Worm (Caenorhabditis elegans) whole organism, young adult: Measurements from ENCODE around the gene cdk-11.2.

Experiments
- D2030.7 ChIP-seq: fragments of 200-800 bp; sonication (Bioruptor generic); IDR thresholded peaks from 2 replicates; pipeline ENCODE4 v1.3.6; 2022; ENCODE audit warnings: missing genetic modification reagents, missing genetic modification characterization, missing compliant biosample characterization
- F22D6.2 ChIP-seq: sonication (generic microtip); optimal IDR thresholded peaks from 2 replicates; lab custom pipeline; 2016; ENCODE audit warnings: mild to moderate bottlenecking, missing genetic modification characterization, missing compliant biosample characterization
- F39B2.1 ChIP-seq: fragments of 200-800 bp; sonication (Bioruptor generic); IDR thresholded peaks from 2 replicates; pipeline ENCODE4 v1.3.6; 2022; ENCODE audit warnings: missing genetic modification reagents, missing genetic modification characterization, missing compliant biosample characterization
- aptf-3 ChIP-seq: fragments of 200-800 bp; sonication (Bioruptor generic); IDR thresholded peaks from 2 replicates; pipeline ENCODE4 v1.3.6; 2022; ENCODE audit warnings: missing genetic modification characterization, missing compliant biosample characterization
- atf-7 ChIP-seq: sonication (generic microtip); optimal IDR thresholded peaks from 2 replicates; lab custom pipeline; 2017; ENCODE audit warnings: mild to moderate bottlenecking, missing genetic modification characterization, missing compliant biosample characterization
- attf-3 ChIP-seq: fragments of 200-800 bp; sonication (Bioruptor generic); conservative IDR thresholded peaks from 2 replicates; pipeline ENCODE4 v1.3.6; 2022; ENCODE audit warnings: missing genetic modification reagents, missing genetic modification characterization, missing compliant biosample characterization
- cebp-1 ChIP-seq, 2 experiments: fragments of 200-800 bp in 1 of 2; sonication (Bioruptor generic) in 1 of 2; sonication (generic microtip) in 1 of 2; IDR thresholded peaks in 1 of 2; optimal IDR thresholded peaks in 1 of 2; 2 replicates each; pipeline versions ENCODE4 v1.3.6 to Lab custom; 2017 to 2022; ENCODE audit warnings: missing compliant biosample characterization in 2 of 2, missing genetic modification characterization in 2 of 2, mild to moderate bottlenecking in 1 of 2, missing genetic modification reagents in 1 of 2, moderate library complexity in 1 of 2
- ceh-91 ChIP-seq: fragments of 200-800 bp; sonication (Bioruptor generic); IDR thresholded peaks from 2 replicates; pipeline ENCODE4 v1.3.6; 2022; ENCODE audit warnings: missing genetic modification reagents, missing genetic modification characterization, missing compliant biosample characterization
- chd-7 ChIP-seq: sonication (generic microtip); optimal IDR thresholded peaks from 2 replicates; lab custom pipeline; 2016; ENCODE audit warnings: mild to moderate bottlenecking, missing genetic modification characterization, moderate library complexity, missing compliant biosample characterization
- egrh-3 ChIP-seq: fragments of 200-800 bp; sonication (Bioruptor generic); IDR thresholded peaks from 2 replicates; pipeline ENCODE4 v1.3.6; 2022; ENCODE audit warnings: missing genetic modification reagents, missing genetic modification characterization, missing compliant biosample characterization
- ekl-4 ChIP-seq: fragments of 200-800 bp; sonication (Bioruptor generic); IDR thresholded peaks from 2 replicates; pipeline ENCODE4 v1.3.6; 2022; ENCODE audit warnings: missing genetic modification reagents, missing genetic modification characterization, missing compliant biosample characterization
- ets-4 ChIP-seq: fragments of 200-800 bp; sonication (Bioruptor generic); optimal IDR thresholded peaks from 2 replicates; lab custom pipeline; 2018; ENCODE audit warnings: mild to moderate bottlenecking, missing genetic modification characterization, missing compliant biosample characterization
- him-1 ChIP-seq: sonication (generic microtip); optimal IDR thresholded peaks from 2 replicates; lab custom pipeline; 2016; ENCODE audit warnings: missing genotype, missing genetic modification reagents, missing genetic modification characterization, missing compliant biosample characterization
- hlh-26 ChIP-seq: fragments of 200-800 bp; sonication (Bioruptor generic); conservative IDR thresholded peaks from 2 replicates; pipeline ENCODE4 v1.3.6; 2022; ENCODE audit warnings: missing genetic modification reagents, missing genetic modification characterization, missing compliant biosample characterization
- hmg-1.2 ChIP-seq: fragments of 200-800 bp; sonication (Bioruptor generic); IDR thresholded peaks from 2 replicates; pipeline ENCODE4 v1.3.6; 2022; ENCODE audit warnings: missing genetic modification reagents, missing genetic modification characterization, missing compliant biosample characterization
- hsf-1 ChIP-seq: fragments of 200-800 bp; sonication (Bioruptor generic); IDR thresholded peaks from 2 replicates; pipeline ENCODE4 v1.3.6; 2022; ENCODE audit warnings: missing genetic modification reagents, missing genetic modification characterization, missing compliant biosample characterization
- lag-1 ChIP-seq: fragments of 200-800 bp; sonication (Bioruptor generic); IDR thresholded peaks from 2 replicates; pipeline ENCODE4 v1.3.6; 2022; ENCODE audit warnings: missing genetic modification reagents, missing genetic modification characterization, missing compliant biosample characterization
- let-607 ChIP-seq, 2 experiments: fragments of 200-800 bp in 1 of 2; sonication (Bioruptor generic) in 1 of 2; sonication (generic microtip) in 1 of 2; optimal IDR thresholded peaks; 2 replicates each; lab custom pipeline; 2016 to 2018; ENCODE audit warnings: mild to moderate bottlenecking in 2 of 2, missing compliant biosample characterization in 2 of 2, missing genetic modification characterization in 2 of 2, moderate library complexity in 2 of 2, missing genotype in 1 of 2
- lin-26 ChIP-seq: fragments of 200-800 bp; sonication (Bioruptor generic); IDR thresholded peaks from 2 replicates; pipeline ENCODE4 v1.3.6; 2022; ENCODE audit warnings: missing genetic modification reagents, missing genetic modification characterization, missing compliant biosample characterization
- lin-35 ChIP-seq, 3 experiments: fragments of 150-350 bp in 2 of 3; sonication (generic microtip) in 1 of 3; optimal IDR thresholded peaks; 2 replicates each; lab custom pipeline; 2014 to 2018; ENCODE audit warnings: missing biosample characterization in 3 of 3, missing genetic modification characterization in 3 of 3, missing genetic modification reagents in 3 of 3
- lin-40 ChIP-seq: sonication (generic microtip); optimal IDR thresholded peaks from 2 replicates; lab custom pipeline; 2016; ENCODE audit warnings: missing genetic modification characterization, mild to moderate bottlenecking, missing compliant biosample characterization, missing genotype, missing genetic modification reagents
- lin-54 ChIP-seq: fragments of 200-800 bp; sonication (Bioruptor generic); optimal IDR thresholded peaks from 2 replicates; lab custom pipeline; 2018; ENCODE audit warnings: mild to moderate bottlenecking, missing genetic modification characterization, missing compliant biosample characterization
- lir-1 ChIP-seq: fragments of 200-800 bp; sonication (Bioruptor generic); conservative IDR thresholded peaks from 2 replicates; pipeline ENCODE4 v1.3.6; 2022; ENCODE audit warnings: missing genetic modification reagents, missing genetic modification characterization, missing compliant biosample characterization
- madf-3 ChIP-seq: fragments of 200-800 bp; sonication (Bioruptor generic); IDR thresholded peaks from 2 replicates; pipeline ENCODE4 v1.3.6; 2022; ENCODE audit warnings: missing genetic modification reagents, missing genetic modification characterization, missing compliant biosample characterization
- madf-6 ChIP-seq: fragments of 200-800 bp; sonication (Bioruptor generic); IDR thresholded peaks from 2 replicates; pipeline ENCODE4 v1.3.6; 2022; ENCODE audit warnings: missing genetic modification reagents, missing genetic modification characterization, missing compliant biosample characterization
- mel-28 ChIP-seq: sonication (generic microtip); optimal IDR thresholded peaks from 2 replicates; lab custom pipeline; 2016; ENCODE audit warnings: borderline replicate concordance, mild to moderate bottlenecking, missing genetic modification characterization, missing compliant biosample characterization
- mxl-1 ChIP-seq: sonication (generic microtip); optimal IDR thresholded peaks from 2 replicates; lab custom pipeline; 2016; ENCODE audit warnings: missing genetic modification characterization, missing compliant biosample characterization
- nhr-27 ChIP-seq: fragments of 200-800 bp; sonication (Bioruptor generic); optimal IDR thresholded peaks from 2 replicates; lab custom pipeline; 2018; ENCODE audit warnings: mild to moderate bottlenecking, missing genetic modification characterization, moderate library complexity, missing compliant biosample characterization
- nhr-90 ChIP-seq: sonication (generic microtip); optimal IDR thresholded peaks from 2 replicates; lab custom pipeline; 2016; ENCODE audit warnings: missing genotype, mild to moderate bottlenecking, missing genetic modification characterization, missing compliant biosample characterization
- pbrm-1 ChIP-seq: fragments of 200-800 bp; sonication (Bioruptor generic); IDR thresholded peaks from 2 replicates; pipeline ENCODE4 v1.3.6; 2022; ENCODE audit warnings: missing genetic modification reagents, missing genetic modification characterization, missing compliant biosample characterization
- rcor-1 ChIP-seq: fragments of 200-800 bp; sonication (Bioruptor generic); IDR thresholded peaks from 2 replicates; pipeline ENCODE4 v1.3.6; 2022; ENCODE audit warnings: missing genetic modification reagents, missing genetic modification characterization, missing compliant biosample characterization
- rpc-1 ChIP-seq, 2 experiments: fragments of 150-350 bp in 1 of 2; sonication (generic microtip) in 1 of 2; optimal IDR thresholded peaks; 2 replicates each; lab custom pipeline; 2014 to 2018; ENCODE audit warnings: missing biosample characterization in 1 of 2, missing genetic modification characterization in 1 of 2, missing genetic modification reagents in 1 of 2, missing genotype in 1 of 2
- snpc-3.4 ChIP-seq: sonication (generic microtip); optimal IDR thresholded peaks from 2 replicates; lab custom pipeline; 2017; ENCODE audit warnings: missing genetic modification characterization, mild to moderate bottlenecking, missing compliant biosample characterization, antibody characterized with exemption, moderate library complexity, missing genotype, missing genetic modification reagents
- sptf-2 ChIP-seq: fragments of 200-800 bp; sonication (Bioruptor generic); optimal IDR thresholded peaks from 2 replicates; lab custom pipeline; 2018; ENCODE audit warnings: mild to moderate bottlenecking, missing genetic modification characterization, missing compliant biosample characterization
- tbp1 ChIP-seq: fragments of 200-800 bp; sonication (Bioruptor generic); optimal IDR thresholded peaks from 2 replicates; lab custom pipeline; 2018; ENCODE audit warnings: mild to moderate bottlenecking, missing genetic modification characterization, missing compliant biosample characterization
- tlf-1 ChIP-seq: fragments of 200-800 bp; sonication (Bioruptor generic); optimal IDR thresholded peaks from 2 replicates; lab custom pipeline; 2018; ENCODE audit warnings: mild to moderate bottlenecking, missing genetic modification characterization, missing compliant biosample characterization
- unc-130 ChIP-seq: sonication (generic microtip); optimal IDR thresholded peaks from 2 replicates; lab custom pipeline; 2016; ENCODE audit warnings: missing genetic modification reagents, missing genetic modification characterization, missing compliant biosample characterization
- unc-62 ChIP-seq: fragments of 150-350 bp; optimal IDR thresholded peaks from 2 replicates; lab custom pipeline; 2014; ENCODE audit warnings: missing biosample characterization, missing genetic modification reagents, missing genetic modification characterization
- xnd-1 ChIP-seq: sonication (generic microtip); optimal IDR thresholded peaks from 2 replicates; lab custom pipeline; 2016; ENCODE audit warnings: missing genotype, missing genetic modification reagents, missing genetic modification characterization, missing compliant biosample characterization
- zim-3 ChIP-seq: sonication (generic microtip); optimal IDR thresholded peaks from 2 replicates; lab custom pipeline; 2017; ENCODE audit warnings: mild to moderate bottlenecking, missing genetic modification characterization, moderate library complexity, missing compliant biosample characterization
- ztf-25 ChIP-seq: fragments of 200-800 bp; sonication (Bioruptor generic); IDR thresholded peaks from 2 replicates; pipeline ENCODE4 v1.3.6; 2022; ENCODE audit warnings: missing genetic modification reagents, missing genetic modification characterization, missing compliant biosample characterization
- ztf-28 ChIP-seq: fragments of 200-800 bp; sonication (Bioruptor generic); IDR thresholded peaks from 2 replicates; pipeline ENCODE4 v1.3.6; 2022; ENCODE audit warnings: missing genetic modification reagents, missing genetic modification characterization, missing compliant biosample characterization

Gene cdk-11.2

DNA sequence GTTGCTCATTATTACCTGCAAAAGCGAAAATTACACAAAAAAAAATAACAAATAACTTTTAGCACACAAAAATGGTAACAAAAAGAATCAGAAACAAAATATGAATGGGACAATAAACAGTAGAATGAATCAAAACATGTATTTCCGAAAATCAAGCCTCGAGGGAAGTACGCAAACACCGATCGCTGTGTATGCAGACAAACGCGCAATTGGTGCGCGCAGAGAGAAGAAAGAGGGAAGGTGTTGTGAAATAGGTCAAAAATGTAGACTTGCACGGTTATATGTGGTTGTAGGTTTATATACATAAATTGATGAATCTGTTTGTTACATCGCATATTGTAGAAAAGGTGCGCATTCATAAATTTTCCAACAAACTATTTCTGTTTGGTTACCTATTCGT lies at the start of gene cdk-11.2 (continued):
- TF ChIP-seq ztf-25 (GFP tag; lab: Robert Waterston, UW) (no peak), attf-3 (GFP tag; lab: Robert Waterston, UW) (no peak), madf-3 (GFP tag; lab: Robert Waterston, UW) (no peak), rcor-1 (GFP tag; lab: Robert Waterston, UW) (0 out of 2 replicates have a peak, but pooled peaks have one; percentile 8), hmg-1.2 (GFP tag; lab: Robert Waterston, UW) (peak; percentile 38; the same call in 1 of the 2 replicates), cebp-1 (GFP tag; IDR thresholded peaks at IDR 0.05; lab: Robert Waterston, UW) (peak; percentile 95), cebp-1 (tag; optimal IDR thresholded peaks at IDR 0.05; lab: Kevin White, UChicago) (peak; percentile 97), ekl-4 (GFP tag; lab: Robert Waterston, UW) (no peak), lin-54 (GFP tag; lab: Kevin White, UChicago) (no peak), xnd-1 (tag; lab: Kevin White, UChicago) (no peak), lin-35 (GFP tag; optimal IDR thresholded peaks at IDR 0.05; lab: Kevin White, UChicago) (peak in 1 of 3 experiments; percentile 43)

DNA sequence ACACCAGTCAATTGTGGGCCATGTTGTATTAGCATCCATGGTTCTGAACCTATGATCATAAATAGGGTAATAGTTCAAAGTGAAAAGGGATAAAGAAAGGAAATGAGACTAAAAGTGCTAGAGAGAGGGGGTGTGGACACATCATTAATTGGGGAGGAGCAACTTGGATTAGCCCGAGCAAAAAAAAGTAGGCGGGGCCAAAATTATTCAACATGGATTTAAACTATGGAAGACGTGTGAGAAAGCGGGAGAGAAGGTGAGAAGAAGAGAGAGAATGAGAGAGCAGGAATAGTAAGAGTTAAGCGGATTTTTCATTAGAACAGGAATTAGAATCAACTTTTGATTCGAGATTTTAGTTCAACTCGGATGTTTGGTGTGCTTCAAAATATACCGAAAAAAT lies 44.0 kb upstream of the cdk-11.2 start, which contains the start of gene C39B10.1:
Gene C39B10.1, minus strand, starts transcription at position 101 of the 400 bp plus-strand sequence.
- TF ChIP-seq ceh-91 (GFP tag; lab: Robert Waterston, UW) (no peak), snpc-3.4 (tag; lab: Kevin White, UChicago) (no peak)

DNA sequence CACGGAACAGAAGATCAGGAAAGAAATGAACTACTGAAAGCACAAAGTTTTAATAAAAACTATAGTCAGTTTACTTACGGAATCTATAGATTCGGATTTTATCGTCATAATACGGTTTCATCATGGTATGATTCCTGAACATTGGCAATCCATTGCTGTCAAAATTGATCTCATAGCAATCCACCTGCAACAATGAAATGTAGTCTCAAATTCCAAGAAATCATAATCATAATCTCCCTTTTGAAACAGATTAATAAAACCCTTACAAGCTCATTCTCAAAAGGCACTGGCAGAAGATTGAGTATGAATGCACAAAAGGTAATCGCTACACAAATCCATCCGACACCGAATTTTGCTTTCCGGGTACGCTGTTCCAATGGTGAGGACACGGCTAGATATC lies 42.8 kb upstream of the cdk-11.2 start:
- TF ChIP-seq unc-130, result no peak
- no peak for TF ChIP-seq ztf-28 (GFP tag; lab: Robert Waterston, UW)
- no peak for TF ChIP-seq lin-40 (tag; lab: Kevin White, UChicago)
- TF ChIP-seq attf-3 (GFP tag; lab: Robert Waterston, UW), result no peak
- TF ChIP-seq hlh-26 (GFP tag; lab: Robert Waterston, UW), result no peak
- no peak for TF ChIP-seq lin-26 (GFP tag; lab: Robert Waterston, UW)
- TF ChIP-seq F22D6.2, result no peak
- TF ChIP-seq tbp1, result no peak
- TF ChIP-seq pbrm-1 (GFP tag; lab: Robert Waterston, UW), result no peak
- TF ChIP-seq him-1 (tag; lab: Kevin White, UChicago), result no peak
- no peak for TF ChIP-seq zim-3 (tag; lab: Kevin White, UChicago)
- no peak for TF ChIP-seq madf-6 (GFP tag; lab: Robert Waterston, UW)
- TF ChIP-seq unc-62 (GFP tag; lab: Kevin White, UChicago), result no peak
- no peak for TF ChIP-seq tlf-1 (GFP tag; lab: Kevin White, UChicago)
- no peak for TF ChIP-seq lag-1 (GFP tag; lab: Robert Waterston, UW)
- no peak for TF ChIP-seq chd-7 (tag; lab: Kevin White, UChicago)

DNA sequence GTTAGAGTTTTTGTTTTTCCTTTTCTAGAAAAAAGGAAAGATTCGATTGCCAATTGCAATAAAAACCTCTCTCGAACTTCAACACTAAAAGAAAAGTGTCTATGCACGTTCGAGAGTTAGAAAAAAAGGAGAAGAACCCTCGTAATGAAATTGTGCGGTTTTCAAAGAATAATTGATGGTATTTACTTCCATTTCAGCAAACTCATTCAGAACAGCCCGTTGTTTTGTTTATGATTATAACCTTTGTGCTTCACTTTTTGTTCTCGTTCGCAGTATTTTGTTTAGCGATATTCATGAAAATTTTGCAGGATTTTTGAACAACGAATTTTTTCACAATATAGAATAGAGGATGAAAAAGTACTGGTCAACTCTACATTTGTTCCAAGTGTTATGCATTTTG lies 34.4 kb upstream of the cdk-11.2 start, which contains the start of gene lgc-41:
Gene lgc-41, plus strand, starts transcription at position 301 of the 400 bp plus-strand sequence.
- TF ChIP-seq lir-1 (GFP tag; lab: Robert Waterston, UW) (no peak), nhr-27 (no peak), egrh-3 (GFP tag; lab: Robert Waterston, UW) (no peak), zim-3 (tag; lab: Kevin White, UChicago) (no peak), mel-28 (tag; lab: Kevin White, UChicago) (no peak), rpc-1 (optimal IDR thresholded peaks at IDR 0.05; lab: Kevin White, UChicago) (no peak), rpc-1 (tag; optimal IDR thresholded peaks at IDR 0.05; lab: Kevin White, UChicago) (no peak), F39B2.1 (GFP tag; lab: Robert Waterston, UW) (no peak), mxl-1 (no peak), hlh-26 (GFP tag; lab: Robert Waterston, UW) (no peak), D2030.7 (GFP tag; lab: Robert Waterston, UW) (no peak), xnd-1 (tag; lab: Kevin White, UChicago) (no peak), aptf-3 (GFP tag; lab: Robert Waterston, UW) (no peak), ets-4 (no peak), sptf-2 (GFP tag; lab: Kevin White, UChicago) (no peak), let-607 (tag; optimal IDR thresholded peaks at IDR 0.05; lab: Kevin White, UChicago) (no peak), hsf-1 (GFP tag; lab: Robert Waterston, UW) (no peak), nhr-90 (tag; lab: Kevin White, UChicago) (no peak), atf-7 (no peak)
- TF ChIP-seq, all 124 proteins: peak for 0
